Worm (Caenorhabditis elegans) whole organism, mixed stage, embryonic: ENCODE results near the gene msp-78.
"Not testable (repeated sequence)": the region's sequence is repeated elsewhere in the genome, so short reads cannot be mapped to it uniquely, and the experiment has no call there.

Experiments used
- M03D4.4 ChIP-seq: sonication (generic microtip); optimal IDR thresholded peaks from 2 replicates; lab custom pipeline; 2017; ENCODE audit warnings: mild to moderate bottlenecking, missing genetic modification characterization, missing compliant biosample characterization
- bed-3 ChIP-seq: fragments of 200-800 bp; sonication (Bioruptor generic); optimal IDR thresholded peaks from 3 replicates; lab custom pipeline; 2018; ENCODE audit warnings: mild to moderate bottlenecking, missing genetic modification characterization, moderate library complexity, missing compliant biosample characterization
- blmp-1 ChIP-seq: fragments of 150-350 bp; optimal IDR thresholded peaks from 2 replicates; lab custom pipeline; 2014; ENCODE audit warnings: missing biosample characterization, missing genetic modification characterization
- ceh-39 ChIP-seq: fragments of 150-350 bp; optimal IDR thresholded peaks from 2 replicates; lab custom pipeline; 2014; ENCODE audit warnings: missing biosample characterization, missing genetic modification characterization
- ceh-43 ChIP-seq: fragments of 200-800 bp; sonication (Bioruptor generic); optimal IDR thresholded peaks from 2 replicates; lab custom pipeline; 2018; ENCODE audit warnings: mild to moderate bottlenecking, missing genetic modification characterization, moderate library complexity, missing compliant biosample characterization
- ceh-83 ChIP-seq: fragments of 200-800 bp; sonication (Bioruptor generic); optimal IDR thresholded peaks from 2 replicates; lab custom pipeline; 2018; ENCODE audit warnings: mild to moderate bottlenecking, missing genetic modification characterization, missing compliant biosample characterization
- ces-1 ChIP-seq: fragments of 150-350 bp; optimal IDR thresholded peaks from 2 replicates; lab custom pipeline; 2014; ENCODE audit warnings: missing biosample characterization, missing genetic modification reagents, missing genetic modification characterization
- cnd-1 ChIP-seq: fragments of 200-800 bp; sonication (Bioruptor generic); optimal IDR thresholded peaks from 2 replicates; lab custom pipeline; 2018; ENCODE audit warnings: mild to moderate bottlenecking, missing genetic modification characterization, missing compliant biosample characterization
- drap-1 ChIP-seq: fragments of 200-800 bp; sonication (Bioruptor generic); optimal IDR thresholded peaks from 3 replicates; lab custom pipeline; 2018; ENCODE audit warnings: mild to moderate bottlenecking, missing genetic modification characterization, missing compliant biosample characterization
- elt-1 ChIP-seq: sonication (generic microtip); optimal IDR thresholded peaks from 2 replicates; lab custom pipeline; 2017; ENCODE audit warnings: missing genetic modification characterization, mild to moderate bottlenecking, missing compliant biosample characterization, antibody characterized with exemption, moderate library complexity, borderline replicate concordance; ENCODE audit not compliant: insufficient read depth
- elt-3 ChIP-seq: fragments of 150-350 bp; optimal IDR thresholded peaks from 2 replicates; lab custom pipeline; 2014; ENCODE audit warnings: missing biosample characterization, missing genetic modification characterization
- flh-1 ChIP-seq: fragments of 200-800 bp; sonication (Bioruptor generic); optimal IDR thresholded peaks from 2 replicates; lab custom pipeline; 2018; ENCODE audit warnings: mild to moderate bottlenecking, missing genetic modification characterization, moderate library complexity, missing compliant biosample characterization
- ham-2 ChIP-seq: fragments of 200-800 bp; sonication (Bioruptor generic); optimal IDR thresholded peaks from 2 replicates; lab custom pipeline; 2018; ENCODE audit warnings: mild to moderate bottlenecking, missing genetic modification characterization, missing compliant biosample characterization
- hlh-1 ChIP-seq: fragments of 150-350 bp; optimal IDR thresholded peaks from 2 replicates; lab custom pipeline; 2014; ENCODE audit warnings: missing biosample characterization, missing genetic modification reagents, missing genetic modification characterization
- lin-13 ChIP-seq: fragments of 150-350 bp; optimal IDR thresholded peaks from 2 replicates; lab custom pipeline; 2014; ENCODE audit warnings: missing biosample characterization, missing genetic modification characterization
- lin-32 ChIP-seq: fragments of 200-800 bp; sonication (Bioruptor generic); optimal IDR thresholded peaks from 2 replicates; lab custom pipeline; 2018; ENCODE audit warnings: mild to moderate bottlenecking, missing genetic modification characterization, missing compliant biosample characterization
- lsy-2 ChIP-seq: fragments of 150-350 bp; optimal IDR thresholded peaks from 2 replicates; lab custom pipeline; 2014; ENCODE audit warnings: missing biosample characterization, missing genetic modification characterization
- mab-5 ChIP-seq: fragments of 150-350 bp; optimal IDR thresholded peaks from 2 replicates; lab custom pipeline; 2014; ENCODE audit warnings: missing biosample characterization, missing genetic modification characterization
- mep-1 ChIP-seq: fragments of 150-350 bp; optimal IDR thresholded peaks from 2 replicates; lab custom pipeline; 2017; ENCODE audit warnings: missing biosample characterization, missing genetic modification reagents, missing genetic modification characterization, inconsistent platforms
- mls-2 ChIP-seq: sonication (generic microtip); optimal IDR thresholded peaks from 2 replicates; lab custom pipeline; 2016; ENCODE audit warnings: mild to moderate bottlenecking, missing genetic modification characterization, moderate library complexity, missing compliant biosample characterization
- nhr-12 ChIP-seq: fragments of 150-350 bp; optimal IDR thresholded peaks from 2 replicates; lab custom pipeline; 2014; ENCODE audit warnings: missing biosample characterization, missing genetic modification characterization
- nhr-2 ChIP-seq: fragments of 150-350 bp; optimal IDR thresholded peaks from 2 replicates; lab custom pipeline; 2014; ENCODE audit warnings: missing biosample characterization, missing genetic modification characterization
- nhr-237 ChIP-seq: fragments of 150-350 bp; optimal IDR thresholded peaks from 2 replicates; lab custom pipeline; 2014; ENCODE audit warnings: missing biosample characterization, missing genetic modification characterization
- nhr-28 ChIP-seq: fragments of 150-350 bp; optimal IDR thresholded peaks from 2 replicates; lab custom pipeline; 2014; ENCODE audit warnings: missing biosample characterization, missing genetic modification characterization
- nhr-76 ChIP-seq: sonication (generic microtip); optimal IDR thresholded peaks from 2 replicates; lab custom pipeline; 2017; ENCODE audit warnings: missing biosample characterization, missing genetic modification characterization
- pha-4 ChIP-seq: fragments of 150-350 bp; optimal IDR thresholded peaks from 2 replicates; lab custom pipeline; 2018; ENCODE audit warnings: missing biosample characterization, missing genetic modification reagents, missing genetic modification characterization
- sem-2 ChIP-seq: fragments of 200-800 bp; sonication (Bioruptor generic); optimal IDR thresholded peaks from 2 replicates; lab custom pipeline; 2018; ENCODE audit warnings: mild to moderate bottlenecking, missing genetic modification characterization, missing compliant biosample characterization
- snpc-4 ChIP-seq: fragments of 150-350 bp; optimal IDR thresholded peaks from 2 replicates; lab custom pipeline; 2014; ENCODE audit warnings: missing biosample characterization, missing genetic modification characterization
- sptf-1 ChIP-seq: sonication (generic microtip); optimal IDR thresholded peaks from 2 replicates; lab custom pipeline; 2017; ENCODE audit warnings: mild to moderate bottlenecking, missing genetic modification characterization, moderate library complexity, missing compliant biosample characterization
- tbx-8 ChIP-seq: fragments of 200-800 bp; sonication (Bioruptor generic); optimal IDR thresholded peaks from 2 replicates; lab custom pipeline; 2018; ENCODE audit warnings: mild to moderate bottlenecking, missing genetic modification characterization, moderate library complexity, missing compliant biosample characterization
- unc-39 ChIP-seq: fragments of 150-350 bp; optimal IDR thresholded peaks from 2 replicates; lab custom pipeline; 2014; ENCODE audit warnings: missing biosample characterization, missing genetic modification characterization
- unc-62 ChIP-seq: fragments of 150-350 bp; optimal IDR thresholded peaks from 2 replicates; lab custom pipeline; 2014; ENCODE audit warnings: missing biosample characterization, missing genetic modification reagents, missing genetic modification characterization
- zip-8 ChIP-seq: fragments of 150-350 bp; optimal IDR thresholded peaks from 2 replicates; lab custom pipeline; 2014; ENCODE audit warnings: missing biosample characterization, missing genetic modification characterization
- ztf-11 ChIP-seq: fragments of 150-350 bp; optimal IDR thresholded peaks from 2 replicates; lab custom pipeline; 2014; ENCODE audit warnings: missing biosample characterization, missing genetic modification characterization

The msp-78 gene

ce11 chrIV:9757425-9757740, 12.5 kb upstream of the msp-78 start, which contains the start of gene nhr-97:
nhr-97 (plus strand) TSS chrIV:9757641.
- TF ChIP-seq unc-39 (no peak), ceh-39 (tag; lab: Kevin White, UChicago) (no peak), elt-3 (tag; lab: Kevin White, UChicago) (no peak), sptf-1 (no peak), mep-1 (tag; lab: Kevin White, UChicago) (no peak), nhr-28 (tag; lab: Kevin White, UChicago) (no peak), snpc-4 (tag; lab: Kevin White, UChicago) (no peak), lin-32 (GFP tag; lab: Kevin White, UChicago) (no peak), ceh-43 (GFP tag; lab: Kevin White, UChicago) (no peak), nhr-12 (no peak), M03D4.4 (tag; lab: Kevin White, UChicago) (no peak), hlh-1 (tag; lab: Kevin White, UChicago) (no peak)

DNA sequence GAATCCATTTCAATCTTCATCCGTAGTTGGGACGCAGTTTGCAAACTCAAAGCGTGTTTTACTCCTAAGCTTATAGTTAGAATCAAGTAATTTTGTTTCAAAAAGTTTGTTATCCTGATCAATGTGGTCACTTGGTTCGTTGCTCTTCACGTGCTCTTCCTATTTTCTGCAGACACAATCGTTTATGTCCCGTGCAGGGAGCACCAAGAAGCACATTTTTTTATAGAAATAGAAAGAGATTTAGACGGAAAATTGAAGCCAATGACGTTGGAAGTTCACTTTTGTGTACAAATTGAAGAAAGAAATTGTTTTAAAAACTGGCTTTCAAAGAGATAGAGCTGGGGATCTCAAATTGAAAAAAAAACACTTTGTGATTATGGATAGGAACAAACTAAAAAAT, 8.1 kb upstream of the msp-78 start:
- TF ChIP-seq unc-39 = no peak
- TF ChIP-seq hlh-1 (tag; lab: Kevin White, UChicago) = no peak
- TF ChIP-seq ces-1 (GFP tag; lab: Kevin White, UChicago) = no peak

DNA sequence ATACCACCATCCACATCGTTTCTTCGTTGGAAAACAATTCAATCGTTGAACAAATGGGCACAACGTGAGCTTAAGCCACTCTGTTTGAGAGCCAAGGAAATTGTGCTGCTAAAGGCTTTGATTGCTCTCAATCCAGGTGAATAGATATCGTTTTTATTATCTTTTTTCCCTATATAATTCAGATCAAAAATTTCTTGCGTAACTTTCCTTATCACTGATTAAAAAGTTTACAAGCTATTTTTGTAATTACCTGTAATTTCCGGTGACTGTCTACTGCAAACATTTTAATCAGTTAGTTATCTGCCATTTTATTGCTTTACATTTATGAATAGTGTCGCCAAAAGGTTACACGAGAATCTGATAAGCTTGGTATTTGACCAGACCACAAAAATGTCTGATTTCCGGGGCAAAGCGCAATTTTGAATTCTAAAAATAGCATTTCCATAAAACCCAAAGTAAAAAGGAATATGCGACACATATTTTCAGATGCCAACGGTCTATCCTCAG, 7.1 kb upstream of the msp-78 start:
- TF ChIP-seq ceh-43 (GFP tag; lab: Kevin White, UChicago) = no peak
- TF ChIP-seq hlh-1 (tag; lab: Kevin White, UChicago) = no peak
- no peak for TF ChIP-seq sem-2 (GFP tag; lab: Kevin White, UChicago)

DNA sequence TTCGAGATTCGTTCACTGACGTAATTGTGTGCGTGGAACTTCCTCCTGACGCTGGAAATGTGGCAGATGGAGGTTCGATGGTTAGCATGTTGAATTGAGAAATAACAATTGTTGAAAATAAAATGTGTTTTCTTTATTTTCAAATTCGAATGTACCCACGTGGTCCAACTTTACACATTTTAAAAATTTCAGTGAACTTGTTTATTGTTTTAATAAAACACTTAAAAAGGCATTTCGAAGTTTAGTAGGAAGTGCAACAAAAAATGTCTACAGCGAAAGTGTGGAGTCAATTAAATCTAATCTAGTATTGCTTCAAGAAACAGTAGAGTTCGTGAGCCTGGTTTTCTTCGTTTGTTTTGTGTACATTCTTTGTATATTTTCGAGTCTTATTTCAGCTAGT, 3.6 kb upstream of the msp-78 start, which contains the start of gene ssp-36:
TSS of gene ssp-36 (minus strand) at position 101 of the 400 bp plus-strand sequence.
- no peak for TF ChIP-seq mab-5 (tag; lab: Kevin White, UChicago)
- TF ChIP-seq nhr-2 (tag; lab: Kevin White, UChicago) = no peak
- TF ChIP-seq elt-3 (tag; lab: Kevin White, UChicago) = no peak
- no peak for TF ChIP-seq nhr-28 (tag; lab: Kevin White, UChicago)
- no peak for TF ChIP-seq nhr-237 (tag; lab: Kevin White, UChicago)
- TF ChIP-seq ces-1 (GFP tag; lab: Kevin White, UChicago) = no peak
- no peak for TF ChIP-seq hlh-1 (tag; lab: Kevin White, UChicago)
- TF ChIP-seq bed-3 (GFP tag; lab: Kevin White, UChicago) = no peak
- TF ChIP-seq lin-13 (tag; lab: Kevin White, UChicago) = no peak
- TF ChIP-seq ham-2 (GFP tag; lab: Kevin White, UChicago) = no peak

DNA sequence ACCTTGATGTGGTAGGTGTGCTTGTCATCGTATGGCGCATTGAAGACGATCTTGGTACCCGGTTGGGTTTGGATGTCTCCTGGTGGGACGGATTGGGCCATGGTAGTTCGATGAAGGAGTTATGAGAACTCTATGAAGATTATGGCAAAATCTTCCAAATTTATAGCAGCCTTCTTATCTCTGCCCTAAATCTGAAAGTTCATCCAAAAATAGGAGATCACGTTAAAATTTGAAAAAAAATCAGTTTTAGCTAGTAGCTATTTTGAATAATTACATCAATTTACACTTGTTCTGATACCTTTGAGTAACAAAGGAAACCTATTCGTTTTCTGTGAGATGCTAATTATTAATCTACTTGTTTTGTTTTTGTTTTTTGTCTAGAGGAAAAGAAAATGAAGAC, 2.8 kb upstream of the msp-78 start, which contains the start of gene msp-79:
TSS of gene msp-79 (minus strand) at position 101 of the 400 bp plus-strand sequence.
- TF ChIP-seq lin-32 (GFP tag; lab: Kevin White, UChicago); elt-3 (tag; lab: Kevin White, UChicago); M03D4.4 (tag; lab: Kevin White, UChicago): not testable (repeated sequence)

ce11 chrIV:9770798-9771197, 952 bp downstream of the msp-78 start:
- TF ChIP-seq mep-1 (tag; lab: Kevin White, UChicago) (peak; percentile 2), nhr-237 (tag; lab: Kevin White, UChicago) (no peak), ceh-39 (tag; lab: Kevin White, UChicago) (peak; percentile 65), pha-4 (tag; lab: Kevin White, UChicago) (no peak), lin-13 (tag; lab: Kevin White, UChicago) (no peak), M03D4.4 (tag; lab: Kevin White, UChicago) (no peak), ztf-11 (tag; lab: Kevin White, UChicago) (peak; percentile 25), cnd-1 (tag; lab: Kevin White, UChicago) (peak; percentile 80), unc-39 (no peak), nhr-2 (tag; lab: Kevin White, UChicago) (peak; percentile 95), tbx-8 (GFP tag; lab: Kevin White, UChicago) (no peak), ham-2 (GFP tag; lab: Kevin White, UChicago) (no peak), sptf-1 (no peak), lsy-2 (tag; lab: Kevin White, UChicago) (peak; percentile 53), blmp-1 (no peak), nhr-76 (tag; lab: Kevin White, UChicago) (no peak), zip-8 (tag; lab: Kevin White, UChicago) (peak; percentile 93), nhr-12 (peak; percentile 5), lin-32 (GFP tag; lab: Kevin White, UChicago) (peak; percentile 64), mls-2 (tag; lab: Kevin White, UChicago) (no peak), elt-1 (tag; lab: Kevin White, UChicago) (peak; percentile 68), flh-1 (no peak), elt-3 (tag; lab: Kevin White, UChicago) (no peak), mab-5 (tag; lab: Kevin White, UChicago) (no peak), unc-62 (GFP tag; lab: Kevin White, UChicago) (peak; percentile 100), drap-1 (no peak), ceh-43 (GFP tag; lab: Kevin White, UChicago) (no peak), snpc-4 (tag; lab: Kevin White, UChicago) (no peak), ceh-83 (GFP tag; lab: Kevin White, UChicago) (no peak)
